Fruit fly (Drosophila melanogaster) whole organism, embryonic: Measurements from ENCODE around the gene PGRP-LA.

Experiments
- Atf6 ChIP-seq: fragments of 200-800 bp; sonication (Bioruptor generic); IDR thresholded peaks from 2 replicates; pipeline ENCODE4 v1.3.6; 2022; ENCODE audit warnings: missing biosample characterization, missing genetic modification characterization
- Bdp1 ChIP-seq: fragments of 200-800 bp; sonication (Bioruptor generic); optimal IDR thresholded peaks from 3 replicates; lab custom pipeline; 2016; ENCODE audit warnings: missing biosample characterization, missing genetic modification characterization
- Bgb ChIP-seq: fragments of 200-800 bp; sonication (Bioruptor generic); IDR thresholded peaks from 2 replicates; pipeline ENCODE4 v1.3.6; 2022; ENCODE audit warnings: missing biosample characterization, missing genetic modification characterization; ENCODE audit not compliant: partially characterized antibody
- Blimp-1 ChIP-seq: fragments of 200-800 bp; sonication (Bioruptor generic); optimal IDR thresholded peaks from 3 replicates; lab custom pipeline; 2018; ENCODE audit warnings: missing biosample characterization, missing genetic modification characterization, mild to moderate bottlenecking, moderate library complexity, missing genetic modification reagents
- CG1024 ChIP-seq: fragments of 200-800 bp; sonication (Bioruptor generic); IDR thresholded peaks from 2 replicates; pipeline ENCODE4 v1.3.6; 2022; ENCODE audit warnings: missing biosample characterization, missing genetic modification characterization
- CG12155 ChIP-seq: fragments of 200-800 bp; sonication (Bioruptor generic); optimal IDR thresholded peaks from 3 replicates; lab custom pipeline; 2016; ENCODE audit warnings: missing biosample characterization, missing genetic modification characterization
- CG12391 ChIP-seq: fragments of 200-800 bp; sonication (Bioruptor generic); optimal IDR thresholded peaks from 3 replicates; lab custom pipeline; 2018; ENCODE audit warnings: missing biosample characterization, mild to moderate bottlenecking, missing genetic modification characterization, moderate library complexity
- CG13296 ChIP-seq: fragments of 200-800 bp; sonication (Bioruptor generic); optimal IDR thresholded peaks from 3 replicates; lab custom pipeline; 2018; ENCODE audit warnings: missing biosample characterization, mild to moderate bottlenecking, missing genetic modification characterization
- CG17361 ChIP-seq: fragments of 200-800 bp; sonication (Bioruptor generic); IDR thresholded peaks from 3 replicates; pipeline ENCODE4 v1.3.6; 2022; ENCODE audit warnings: missing biosample characterization, missing genetic modification characterization
- CG18262 ChIP-seq: fragments of 200-800 bp; optimal IDR thresholded peaks from 3 replicates; lab custom pipeline; 2019; ENCODE audit warnings: missing biosample characterization, mild to moderate bottlenecking, missing genetic modification characterization, moderate library complexity
- CG18599 ChIP-seq: fragments of 200-800 bp; sonication (Bioruptor generic); optimal IDR thresholded peaks from 3 replicates; lab custom pipeline; 2017; ENCODE audit warnings: missing biosample characterization, missing genetic modification characterization, mild to moderate bottlenecking, moderate library complexity, missing genetic modification reagents
- CG2875 ChIP-seq: fragments of 200-800 bp; sonication (Bioruptor generic); optimal IDR thresholded peaks from 2 replicates; lab custom pipeline; 2017; ENCODE audit warnings: missing biosample characterization, mild to moderate bottlenecking, missing genetic modification characterization, missing genetic modification reagents
- CG3281 ChIP-seq: fragments of 200-800 bp; sonication (Bioruptor generic); optimal IDR thresholded peaks from 3 replicates; lab custom pipeline; 2017; ENCODE audit warnings: missing biosample characterization, mild to moderate bottlenecking, missing genetic modification characterization
- CG34422 ChIP-seq: fragments of 200-800 bp; sonication (Bioruptor generic); IDR thresholded peaks from 3 replicates; pipeline ENCODE4 v1.3.6; 2022; ENCODE audit warnings: missing biosample characterization, missing genetic modification characterization
- CG3726 ChIP-seq: fragments of 200-800 bp; sonication (Bioruptor generic); IDR thresholded peaks from 3 replicates; pipeline ENCODE4, ENCODE4 v1.3.6; 2022; ENCODE audit warnings: missing biosample characterization, missing genetic modification characterization
- CG3995 ChIP-seq: fragments of 200-800 bp; sonication (Bioruptor generic); optimal IDR thresholded peaks from 3 replicates; lab custom pipeline; 2016; ENCODE audit warnings: missing biosample characterization, missing genetic modification characterization
- CG4360 ChIP-seq: fragments of 200-800 bp; sonication (Bioruptor generic); IDR thresholded peaks from 2 replicates; pipeline ENCODE4 v1.3.6; 2022; ENCODE audit warnings: missing biosample characterization, missing genetic modification characterization
- CG5245 ChIP-seq: fragments of 200-800 bp; sonication (Bioruptor generic); optimal IDR thresholded peaks from 3 replicates; lab custom pipeline; 2016; ENCODE audit warnings: missing biosample characterization, missing genetic modification characterization
- CG7556 ChIP-seq: fragments of 200-800 bp; sonication (Bioruptor generic); optimal IDR thresholded peaks from 2 replicates; lab custom pipeline; 2017; ENCODE audit warnings: missing biosample characterization, mild to moderate bottlenecking, missing genetic modification characterization
- CG8290 ChIP-seq, 3 experiments: fragments of 200-800 bp; sonication (Bioruptor generic); optimal IDR thresholded peaks; 2 replicates each; lab custom pipeline; 2016 to 2019; ENCODE audit warnings: missing biosample characterization in 3 of 3, missing genetic modification characterization in 3 of 3, mild to moderate bottlenecking in 2 of 3, moderate library complexity in 1 of 3
- CG9215 ChIP-seq: fragments of 200-800 bp; sonication (Bioruptor generic); IDR thresholded peaks from 2 replicates; pipeline ENCODE4 v1.3.6; 2022; ENCODE audit warnings: missing biosample characterization, missing genetic modification characterization
- CrebB ChIP-seq: fragments of 200-800 bp; sonication (Bioruptor generic); optimal IDR thresholded peaks from 3 replicates; lab custom pipeline; 2018; ENCODE audit warnings: missing biosample characterization, mild to moderate bottlenecking, missing genetic modification characterization
- Drgx ChIP-seq: fragments of 200-800 bp; sonication (Bioruptor generic); IDR thresholded peaks from 2 replicates; pipeline ENCODE4 v1.3.6; 2022; ENCODE audit warnings: missing biosample characterization, missing genetic modification characterization
- Eip74EF ChIP-seq, 2 experiments: fragments of 200-800 bp in 1 of 2; fragments of >200 bp in 1 of 2; sonication (Bioruptor generic) in 1 of 2; optimal IDR thresholded peaks; 2 replicates each; lab custom pipeline; 2017 to 2019; ENCODE audit warnings: missing biosample characterization in 2 of 2, missing genetic modification characterization in 2 of 2, mild to moderate bottlenecking in 1 of 2, moderate library complexity in 1 of 2
- HHEX ChIP-seq: fragments of 200-800 bp; sonication (Bioruptor generic); optimal IDR thresholded peaks from 3 replicates; lab custom pipeline; 2017; ENCODE audit warnings: missing biosample characterization, mild to moderate bottlenecking, missing genetic modification characterization, missing genetic modification reagents
- HLH4C ChIP-seq: fragments of 200-800 bp; sonication (Bioruptor generic); IDR thresholded peaks from 3 replicates; pipeline ENCODE4 v1.3.6; 2022; ENCODE audit warnings: missing biosample characterization, missing genetic modification characterization; ENCODE audit not compliant: partially characterized antibody
- HmgZ ChIP-seq: fragments of 200-800 bp; sonication (Bioruptor generic); optimal IDR thresholded peaks from 2 replicates; lab custom pipeline; 2018; ENCODE audit warnings: missing biosample characterization, mild to moderate bottlenecking, missing genetic modification characterization
- Hr78 ChIP-seq, 2 experiments: fragments of 200-800 bp in 1 of 2; fragments of >200 bp in 1 of 2; sonication (Bioruptor generic) in 1 of 2; optimal IDR thresholded peaks; 2 replicates each; lab custom pipeline; 2017 to 2019; ENCODE audit warnings: missing biosample characterization in 2 of 2, missing genetic modification characterization in 2 of 2, mild to moderate bottlenecking in 1 of 2, moderate library complexity in 1 of 2
- Lpt ChIP-seq: fragments of >200 bp; optimal IDR thresholded peaks from 2 replicates; lab custom pipeline; 2018; ENCODE audit warnings: missing biosample characterization, missing genetic modification characterization
- Trl ChIP-seq, 3 experiments: fragments of >200 bp in 2 of 3; fragments of 200-800 bp in 1 of 3; sonication (Bioruptor generic) in 1 of 3; optimal IDR thresholded peaks; 2 replicates in 1 of 3; 3 replicates in 2 of 3; lab custom pipeline; 2016 to 2017; ENCODE audit warnings: missing biosample characterization in 1 of 3, missing genetic modification characterization in 1 of 3
- abd-A ChIP-seq: fragments of 200-800 bp; sonication (Bioruptor generic); optimal IDR thresholded peaks from 3 replicates; lab custom pipeline; 2019; ENCODE audit warnings: missing biosample characterization, mild to moderate bottlenecking, missing genetic modification characterization, moderate library complexity
- ap ChIP-seq: fragments of 200-800 bp; sonication (Bioruptor generic); IDR thresholded peaks from 2 replicates; pipeline ENCODE4 v1.3.6; 2022; ENCODE audit warnings: missing biosample characterization, missing genetic modification characterization
- bbx ChIP-seq: fragments of 200-800 bp; sonication (Bioruptor generic); IDR thresholded peaks from 2 replicates; pipeline ENCODE4 v1.3.6; 2022; ENCODE audit warnings: missing biosample characterization, missing genetic modification characterization; ENCODE audit not compliant: partially characterized antibody
- cg ChIP-seq: fragments of 200-800 bp; sonication (Bioruptor generic); optimal IDR thresholded peaks from 3 replicates; lab custom pipeline; 2019; ENCODE audit warnings: missing biosample characterization, mild to moderate bottlenecking, missing genetic modification characterization, moderate library complexity
- gro ChIP-seq: fragments of 200-800 bp; sonication (Bioruptor generic); optimal IDR thresholded peaks from 2 replicates; lab custom pipeline; 2016; ENCODE audit warnings: missing biosample characterization, missing genetic modification characterization
- klu ChIP-seq: fragments of 200-800 bp; sonication (Bioruptor generic); IDR thresholded peaks from 2 replicates; pipeline ENCODE4 v1.3.6; 2022; ENCODE audit warnings: missing biosample characterization, missing genetic modification characterization
- kni ChIP-seq: fragments of 200-800 bp; sonication (Bioruptor generic); optimal IDR thresholded peaks from 3 replicates; lab custom pipeline; 2017; ENCODE audit warnings: mild to moderate bottlenecking, missing biosample characterization, missing genetic modification reagents, missing genetic modification characterization
- mirr ChIP-seq: fragments of 200-800 bp; sonication (Bioruptor generic); optimal IDR thresholded peaks from 3 replicates; lab custom pipeline; 2018; ENCODE audit warnings: missing biosample characterization, mild to moderate bottlenecking, missing genetic modification characterization
- pan ChIP-seq, 4 experiments: fragments of >200 bp in 3 of 4; fragments of 200-800 bp in 1 of 4; sonication (Bioruptor generic) in 1 of 4; optimal IDR thresholded peaks in 3 of 4; IDR thresholded peaks in 1 of 4; 2 replicates each; pipeline versions ENCODE4 v1.3.6 to Lab custom; 2017 to 2022; ENCODE audit warnings: missing biosample characterization in 2 of 4, missing genetic modification characterization in 2 of 4, mixed read lengths in 1 of 4
- pfk ChIP-seq: fragments of 200-800 bp; sonication (Bioruptor generic); optimal IDR thresholded peaks from 2 replicates; lab custom pipeline; 2018; ENCODE audit warnings: missing biosample characterization, mild to moderate bottlenecking, missing genetic modification characterization, moderate library complexity
- pho ChIP-seq: fragments of 200-800 bp; sonication (Bioruptor generic); optimal IDR thresholded peaks from 2 replicates; lab custom pipeline; 2016; ENCODE audit warnings: missing biosample characterization, missing genetic modification characterization
- row ChIP-seq: fragments of 200-800 bp; sonication (Bioruptor generic); IDR thresholded peaks from 3 replicates; pipeline ENCODE4 v1.3.6; 2022; ENCODE audit warnings: missing biosample characterization, missing genetic modification characterization
- stc ChIP-seq: fragments of 200-800 bp; sonication (Bioruptor generic); IDR thresholded peaks from 2 replicates; pipeline ENCODE4 v1.3.6; 2022; ENCODE audit warnings: missing biosample characterization, missing genetic modification characterization
- tgo ChIP-seq: fragments of 200-800 bp; sonication (Bioruptor generic); IDR thresholded peaks from 3 replicates; pipeline ENCODE4 v1.3.6; 2022; ENCODE audit warnings: missing biosample characterization, missing genetic modification characterization
- ttk ChIP-seq: fragments of 200-800 bp; sonication (Bioruptor generic); IDR thresholded peaks from 2 replicates; pipeline ENCODE4 v2.1.2; 2022; ENCODE audit warnings: missing biosample characterization, missing genetic modification characterization
- tx ChIP-seq: fragments of 200-800 bp; sonication (Bioruptor generic); optimal IDR thresholded peaks from 2 replicates; lab custom pipeline; 2016; ENCODE audit warnings: missing biosample characterization, missing genetic modification characterization
- vvl ChIP-seq: fragments of 200-800 bp; sonication (Bioruptor generic); IDR thresholded peaks from 2 replicates; pipeline ENCODE4 v1.3.6; 2022; ENCODE audit warnings: missing biosample characterization, missing genetic modification characterization
- zen2 ChIP-seq: fragments of 200-800 bp; sonication (Bioruptor generic); IDR thresholded peaks from 3 replicates; pipeline ENCODE4 v1.3.6; 2022; ENCODE audit warnings: missing biosample characterization, missing genetic modification characterization; ENCODE audit not compliant: partially characterized antibody

PGRP-LA gene

DNA sequence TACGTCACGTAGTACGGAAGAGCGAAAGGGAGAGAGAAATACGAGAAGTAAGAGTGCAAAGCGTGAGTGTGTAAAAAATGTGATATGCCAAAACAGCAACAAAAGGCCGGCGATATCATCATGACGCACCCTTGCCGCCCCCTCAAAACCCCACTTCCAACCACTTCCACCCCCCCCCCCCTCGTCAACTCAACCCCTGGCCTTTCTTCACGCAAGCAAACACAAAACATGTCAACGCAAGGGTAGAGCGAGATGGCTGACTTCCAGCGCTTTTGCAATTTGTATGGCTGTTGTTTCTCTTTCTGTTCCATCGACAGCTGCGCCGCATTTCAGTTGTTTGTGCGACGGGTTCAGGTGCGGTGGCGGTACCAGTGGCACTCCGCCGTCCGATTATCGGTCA, 1.6 kb downstream of the PGRP-LA start:
- TF ChIP-seq Trl (optimal IDR thresholded peaks at IDR 0.05; lab: Kevin White, UChicago), result peak; percentile 34 to 43
- TF ChIP-seq Trl (GFP tag; optimal IDR thresholded peaks at IDR 0.05; lab: Kevin White, UChicago), result no peak
- no peak for TF ChIP-seq tx
- TF ChIP-seq HmgZ, result peak; percentile 14
- peak; percentile 47 for TF ChIP-seq kni (GFP tag; lab: Kevin White, UChicago)
- TF ChIP-seq CG18262, result no peak
- no peak for TF ChIP-seq pho (GFP tag; lab: Kevin White, UChicago)
- TF ChIP-seq CG5245, result no peak
- no peak for TF ChIP-seq pfk (GFP tag; lab: Kevin White, UChicago)
- peak; percentile 47; the same call in 1 of the 2 replicates for TF ChIP-seq vvl (GFP tag; lab: Robert Waterston, UW)
- peak; percentile 43 for TF ChIP-seq abd-A
- TF ChIP-seq Drgx (GFP tag; lab: Robert Waterston, UW), result peak; percentile 60; the same call in 1 of the 2 replicates
- TF ChIP-seq HHEX (GFP tag; lab: Kevin White, UChicago), result no peak
- no peak for TF ChIP-seq cg (GFP tag; lab: Kevin White, UChicago)
- TF ChIP-seq Hr78 (GFP tag; optimal IDR thresholded peaks at IDR 0.05; lab: Kevin White, UChicago), result peak in 1 of 2 experiments; percentile 39
- peak; percentile 6; the same call in 1 of the 2 replicates for TF ChIP-seq Bgb (GFP tag; lab: Robert Waterston, UW)
- TF ChIP-seq CG2875 (GFP tag; lab: Kevin White, UChicago), result no peak
- TF ChIP-seq CrebB (tag; lab: Kevin White, UChicago), result no peak
- no peak for TF ChIP-seq CG13296
- no peak for TF ChIP-seq CG3995 (GFP tag; lab: Kevin White, UChicago)
- peak; percentile 33; the same call in 2 of the 3 replicates for TF ChIP-seq HLH4C (GFP tag; lab: Robert Waterston, UW)
- TF ChIP-seq CG34422 (GFP tag; lab: Robert Waterston, UW), result no peak; the same call in 2 of the 3 replicates
- TF ChIP-seq CG18599 (GFP tag; lab: Kevin White, UChicago), result no peak
- no peak for TF ChIP-seq CG17361 (GFP tag; lab: Robert Waterston, UW)
- TF ChIP-seq tgo, result peak; percentile 41; the same call in 1 of the 3 replicates
- TF ChIP-seq CG12391 (tag; lab: Kevin White, UChicago), result no peak
- TF ChIP-seq row (GFP tag; lab: Robert Waterston, UW), result no peak
- TF ChIP-seq stc (GFP tag; lab: Robert Waterston, UW), result 0 out of 2 replicates have a peak, but pooled peaks have one; percentile 21
- TF ChIP-seq CG7556 (GFP tag; lab: Kevin White, UChicago), result no peak
- peak; percentile 9 for TF ChIP-seq CG3281 (GFP tag; lab: Kevin White, UChicago)
- TF ChIP-seq klu (GFP tag; lab: Robert Waterston, UW), result peak; percentile 46; the same call in 1 of the 2 replicates
- peak in 1 of 2 experiments; percentile 50 for TF ChIP-seq Eip74EF (GFP tag; optimal IDR thresholded peaks at IDR 0.05; lab: Kevin White, UChicago)
- TF ChIP-seq Blimp-1 (GFP tag; lab: Kevin White, UChicago), result peak; percentile 1
- TF ChIP-seq pan (optimal IDR thresholded peaks at IDR 0.05; lab: Kevin White, UChicago), result no peak
- peak in 1 of 2 experiments; percentile 52 for TF ChIP-seq pan (GFP tag; optimal IDR thresholded peaks at IDR 0.05 in 1 of 2, IDR thresholded peaks at IDR 0.05 in 1 of 2)
- no peak for TF ChIP-seq CG1024
- TF ChIP-seq CG3726, result no peak
- TF ChIP-seq CG9215, result no peak
- TF ChIP-seq ap (GFP tag; lab: Robert Waterston, UW), result no peak
- no peak for TF ChIP-seq gro
- no peak for TF ChIP-seq zen2 (GFP tag; lab: Robert Waterston, UW)
- peak; percentile 43 for TF ChIP-seq mirr (GFP tag; lab: Kevin White, UChicago)
- TF ChIP-seq CG4360 (GFP tag; lab: Robert Waterston, UW), result no peak
- TF ChIP-seq Lpt, result no peak
- no peak for TF ChIP-seq Bdp1
- TF ChIP-seq CG8290 (GFP tag; optimal IDR thresholded peaks at IDR 0.05; lab: Kevin White, UChicago), result no peak
- TF ChIP-seq CG8290 (tag; optimal IDR thresholded peaks at IDR 0.05; lab: Kevin White, UChicago), result peak in 1 of 2 experiments; percentile 23
- no peak for TF ChIP-seq CG12155 (GFP tag; lab: Kevin White, UChicago)
- peak; percentile 72 for TF ChIP-seq ttk (GFP tag; lab: Robert Waterston, UW)
- TF ChIP-seq bbx (GFP tag; lab: Robert Waterston, UW), result 0 out of 2 replicates have a peak, but pooled peaks have one; percentile 32
- TF ChIP-seq Atf6 (GFP tag; lab: Robert Waterston, UW), result peak; percentile 34; the same call in 1 of the 2 replicates
